Fruit fly (Drosophila melanogaster): Measurements from ENCODE around the gene GstD9.

DNA sequence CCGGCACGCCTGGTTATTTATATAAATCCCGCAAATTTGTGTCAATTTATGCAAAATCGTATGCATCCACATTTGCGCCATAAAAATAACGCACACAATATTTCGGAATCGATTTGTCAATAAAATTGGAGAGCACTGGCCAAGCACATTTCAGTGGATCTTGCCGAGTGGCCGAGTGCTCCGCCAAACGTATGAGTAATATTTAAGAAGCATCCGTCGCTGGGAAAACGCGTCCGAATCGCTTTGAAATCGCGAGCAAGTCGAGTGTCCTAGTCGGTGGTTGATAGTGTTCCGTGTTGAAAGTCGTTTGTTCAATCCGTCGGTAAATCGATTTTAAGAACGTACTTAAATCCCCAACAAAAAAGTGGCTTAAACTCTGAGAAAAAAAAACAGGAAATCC, 19.6 kb upstream of the GstD9 start, which contains the start of gene CG33098:
- TF ChIP-seq CTCF (optimal IDR thresholded peaks at IDR 0.05), result no peak
- no peak for TF ChIP-seq CG8478 (optimal IDR thresholded peaks at IDR 0.05)
